Worm (Caenorhabditis elegans) whole organism, L1 larva: ENCODE results near the gene srz-56.

Source experiments
- C16A3.4 ChIP-seq: fragments of 150-350 bp; optimal IDR thresholded peaks from 2 replicates; lab custom pipeline; 2014; ENCODE audit warnings: missing biosample characterization, missing genetic modification characterization
- aha-1 ChIP-seq: fragments of 150-350 bp; optimal IDR thresholded peaks from 2 replicates; lab custom pipeline; 2014; ENCODE audit warnings: missing biosample characterization, missing genetic modification characterization
- alr-1 ChIP-seq: fragments of 200-800 bp; sonication (Bioruptor generic); optimal IDR thresholded peaks from 2 replicates; lab custom pipeline; 2018; ENCODE audit warnings: borderline replicate concordance, mild to moderate bottlenecking, missing genetic modification characterization, missing compliant biosample characterization
- aly-2 ChIP-seq: fragments of 150-350 bp; optimal IDR thresholded peaks from 2 replicates; lab custom pipeline; 2014; ENCODE audit warnings: missing biosample characterization, missing genetic modification characterization
- ama-1 ChIP-seq: fragments of 150-350 bp; optimal IDR thresholded peaks from 2 replicates; lab custom pipeline; 2014
- ceh-82 ChIP-seq, 3 experiments: fragments of 150-350 bp in 1 of 3; sonication (generic microtip) in 2 of 3; optimal IDR thresholded peaks; 2 replicates each; lab custom pipeline; 2014 to 2017; ENCODE audit warnings: missing biosample characterization in 3 of 3, missing genetic modification characterization in 3 of 3
- ceh-90 ChIP-seq: sonication (generic microtip); optimal IDR thresholded peaks from 2 replicates; lab custom pipeline; 2016; ENCODE audit warnings: missing genetic modification characterization, missing compliant biosample characterization
- dsc-1 ChIP-seq: sonication (generic microtip); optimal IDR thresholded peaks from 2 replicates; lab custom pipeline; 2016; ENCODE audit warnings: mild to moderate bottlenecking, missing genetic modification characterization, missing compliant biosample characterization
- egl-13 ChIP-seq: sonication (generic microtip); optimal IDR thresholded peaks from 2 replicates; lab custom pipeline; 2016; ENCODE audit warnings: missing genotype, missing genetic modification reagents, missing genetic modification characterization, missing compliant biosample characterization
- egl-27 ChIP-seq, 2 experiments: fragments of 150-350 bp in 1 of 2; sonication (generic microtip); optimal IDR thresholded peaks; 3 replicates each; lab custom pipeline; 2017 to 2018; ENCODE audit warnings: missing biosample characterization in 2 of 2, missing genetic modification characterization in 2 of 2, missing genetic modification reagents in 2 of 2
- elt-2 ChIP-seq: sonication (generic microtip); optimal IDR thresholded peaks from 2 replicates; lab custom pipeline; 2016; ENCODE audit warnings: missing genetic modification characterization, mild to moderate bottlenecking, inconsistent platforms, missing compliant biosample characterization, missing genetic modification reagents
- elt-3 ChIP-seq, 6 experiments: fragments of 150-350 bp in 1 of 6; sonication (generic microtip); optimal IDR thresholded peaks; 2 replicates each; lab custom pipeline; 2017 to 2018; ENCODE audit warnings: missing biosample characterization in 6 of 6, missing genetic modification characterization in 6 of 6, inconsistent platforms in 1 of 6
- fkh-4 ChIP-seq: sonication (generic microtip); optimal IDR thresholded peaks from 2 replicates; lab custom pipeline; 2016; ENCODE audit warnings: missing compliant biosample characterization, missing genetic modification characterization, borderline replicate concordance
- fkh-8 ChIP-seq: sonication (generic microtip); optimal IDR thresholded peaks from 2 replicates; lab custom pipeline; 2016; ENCODE audit warnings: mild to moderate bottlenecking, missing genetic modification characterization, missing compliant biosample characterization
- hlh-17 ChIP-seq: fragments of 200-800 bp; sonication (Bioruptor generic); optimal IDR thresholded peaks from 2 replicates; lab custom pipeline; 2018; ENCODE audit warnings: missing genetic modification characterization, mild to moderate bottlenecking, missing compliant biosample characterization, moderate library complexity, borderline replicate concordance
- isw-1 ChIP-seq: fragments of 200-800 bp; sonication (Bioruptor generic); IDR thresholded peaks from 2 replicates; pipeline ENCODE4 v1.3.6; 2022; ENCODE audit warnings: missing genetic modification characterization, missing compliant biosample characterization
- jun-1 ChIP-seq: fragments of 150-350 bp; optimal IDR thresholded peaks from 2 replicates; lab custom pipeline; 2014; ENCODE audit warnings: missing biosample characterization, missing genetic modification reagents, missing genetic modification characterization
- mab-9 ChIP-seq: fragments of 200-800 bp; sonication (Bioruptor generic); IDR thresholded peaks from 2 replicates; pipeline ENCODE4 v1.3.6; 2022; ENCODE audit warnings: missing genetic modification reagents, missing genetic modification characterization, missing compliant biosample characterization
- nhr-11 ChIP-seq: fragments of 150-350 bp; optimal IDR thresholded peaks from 2 replicates; lab custom pipeline; 2014; ENCODE audit warnings: missing biosample characterization, missing genetic modification characterization
- nhr-12 ChIP-seq: sonication (generic microtip); optimal IDR thresholded peaks from 2 replicates; lab custom pipeline; 2017; ENCODE audit warnings: missing biosample characterization, missing genetic modification characterization
- nhr-19 ChIP-seq: fragments of 200-800 bp; sonication (Bioruptor generic); conservative IDR thresholded peaks from 2 replicates; pipeline ENCODE4 v1.3.6; 2022; ENCODE audit warnings: missing genetic modification characterization, missing compliant biosample characterization
- nhr-28 ChIP-seq: fragments of 150-350 bp; optimal IDR thresholded peaks from 2 replicates; lab custom pipeline; 2014; ENCODE audit warnings: missing biosample characterization, missing genetic modification characterization
- nhr-76 ChIP-seq: sonication (generic microtip); optimal IDR thresholded peaks from 2 replicates; lab custom pipeline; 2017; ENCODE audit warnings: missing biosample characterization, missing genetic modification characterization
- nhr-85 ChIP-seq: sonication (generic microtip); peaks from one replicate; lab custom pipeline; 2016; ENCODE audit warnings: missing genetic modification characterization, inconsistent platforms, missing compliant biosample characterization
- nhr-90 ChIP-seq: sonication (generic microtip); optimal IDR thresholded peaks from 2 replicates; lab custom pipeline; 2016; ENCODE audit warnings: mild to moderate bottlenecking, missing genetic modification characterization, missing compliant biosample characterization; ENCODE audit not compliant: poor library complexity
- pag-3 ChIP-seq: sonication (generic microtip); optimal IDR thresholded peaks from 2 replicates; lab custom pipeline; 2017; ENCODE audit warnings: missing genetic modification characterization, mild to moderate bottlenecking, missing compliant biosample characterization, antibody characterized with exemption, borderline replicate concordance; ENCODE audit not compliant: insufficient read depth
- pqm-1 ChIP-seq: sonication (generic microtip); optimal IDR thresholded peaks from 3 replicates; lab custom pipeline; 2017; ENCODE audit warnings: missing biosample characterization, missing genetic modification characterization
- sptf-1 ChIP-seq: fragments of 150-350 bp; optimal IDR thresholded peaks from 2 replicates; lab custom pipeline; 2014; ENCODE audit warnings: missing biosample characterization, missing genetic modification characterization
- sup-37 ChIP-seq: fragments of 200-800 bp; sonication (Bioruptor generic); optimal IDR thresholded peaks from 2 replicates; lab custom pipeline; 2018; ENCODE audit warnings: mild to moderate bottlenecking, missing genetic modification characterization, missing compliant biosample characterization
- unc-30 ChIP-seq: sonication (generic microtip); optimal IDR thresholded peaks from 2 replicates; lab custom pipeline; 2017; ENCODE audit warnings: missing biosample characterization, missing genetic modification characterization
- vab-15 ChIP-seq: sonication (generic microtip); optimal IDR thresholded peaks from 2 replicates; lab custom pipeline; 2017; ENCODE audit warnings: missing genotype, mild to moderate bottlenecking, missing genetic modification characterization, missing compliant biosample characterization

srz-56 gene

ce11 chrIII:2211120-2211519 is 29.5 kb upstream of the srz-56 start, which contains the start of gene C39B5.14:
Gene C39B5.14 (plus strand): TSS chrIII:2211420.
- no peak for TF ChIP-seq unc-30 (tag; lab: Kevin White, UChicago)
- TF ChIP-seq elt-2 (tag; lab: Kevin White, UChicago): peak; percentile 40

ce11 chrIII:2212343-2212742 is 28.2 kb upstream of the srz-56 start:
- TF ChIP-seq nhr-76 (tag; lab: Kevin White, UChicago): no peak
- peak; percentile 29 for TF ChIP-seq elt-2 (tag; lab: Kevin White, UChicago)
- no peak for TF ChIP-seq fkh-4 (tag; lab: Kevin White, UChicago)
- TF ChIP-seq nhr-85 (tag; lab: Kevin White, UChicago): peak; percentile 58

ce11 chrIII:2219408-2219807 is 21.2 kb upstream of the srz-56 start, which contains the start of gene fbxa-12:
Gene fbxa-12 (plus strand): TSS chrIII:2219708.
- TF ChIP-seq nhr-90 (tag; lab: Kevin White, UChicago) (no peak), sup-37 (GFP tag; lab: Kevin White, UChicago) (no peak), sptf-1 (tag; lab: Kevin White, UChicago) (no peak), pag-3 (tag; lab: Kevin White, UChicago) (no peak), dsc-1 (tag; lab: Kevin White, UChicago) (no peak), pqm-1 (tag; lab: Kevin White, UChicago) (no peak), C16A3.4 (tag; lab: Kevin White, UChicago) (no peak)

- TF ChIP-seq jun-1 (tag; lab: Kevin White, UChicago) (no peak), hlh-17 (GFP tag; lab: Kevin White, UChicago) (no peak), nhr-85 (tag; lab: Kevin White, UChicago) (peak; percentile 27)
Measured at ce11 chrIII:2223932-2224331, 16.6 kb upstream of the srz-56 start, which contains the start of gene srd-65. Gene srd-65 (minus strand): TSS chrIII:2224032.

ce11 chrIII:2224478-2224877 is 16.1 kb upstream of the srz-56 start, which contains the start of gene fbxa-38:
Gene fbxa-38 (plus strand): TSS chrIII:2224672.
- TF ChIP-seq nhr-12 (tag; lab: Kevin White, UChicago) (no peak), elt-3 (tag; optimal IDR thresholded peaks at IDR 0.05; lab: Kevin White, UChicago) (peak in 4 of 6 experiments; percentile 24 to 88 (median 84))

- TF ChIP-seq nhr-19 (GFP tag; lab: Robert Waterston, UW) (no peak), ceh-82 (tag; optimal IDR thresholded peaks at IDR 0.05; lab: Kevin White, UChicago) (no peak), pqm-1 (tag; lab: Kevin White, UChicago) (no peak), C16A3.4 (tag; lab: Kevin White, UChicago) (no peak), mab-9 (GFP tag; lab: Robert Waterston, UW) (no peak), unc-30 (tag; lab: Kevin White, UChicago) (no peak), ceh-90 (tag; lab: Kevin White, UChicago) (no peak), isw-1 (GFP tag; lab: Robert Waterston, UW) (no peak), egl-13 (no peak), fkh-8 (no peak), aha-1 (tag; lab: Kevin White, UChicago) (no peak)
Measured at ce11 chrIII:2227407-2227806, 13.2 kb upstream of the srz-56 start, which contains the start of gene fbxa-62. Gene fbxa-62 (plus strand): TSS chrIII:2227707.

ce11 chrIII:2232360-2232759 is 8.2 kb upstream of the srz-56 start, which contains the start of gene fbxa-47:
Gene fbxa-47 (minus strand): TSS chrIII:2232460.
- no peak for TF ChIP-seq ama-1 (lab: Kevin White, UChicago)
- no peak for TF ChIP-seq fkh-4 (tag; lab: Kevin White, UChicago)
- no peak for TF ChIP-seq vab-15 (tag; lab: Kevin White, UChicago)
- TF ChIP-seq nhr-28 (tag; lab: Kevin White, UChicago): no peak
- TF ChIP-seq nhr-12 (tag; lab: Kevin White, UChicago): no peak
- TF ChIP-seq nhr-11 (tag; lab: Kevin White, UChicago): no peak
- TF ChIP-seq alr-1: no peak
- TF ChIP-seq sptf-1 (tag; lab: Kevin White, UChicago): no peak
- TF ChIP-seq egl-27 (tag; optimal IDR thresholded peaks at IDR 0.05; lab: Kevin White, UChicago): no peak
- no peak for TF ChIP-seq aly-2
